Worm (Caenorhabditis elegans) whole organism, L3 larva: ENCODE results near the gene anmt-2.

Experiments used
- elt-2 ChIP-seq: sonication (generic microtip); optimal IDR thresholded peaks from 2 replicates; lab custom pipeline; 2016; ENCODE audit warnings: missing genetic modification reagents, mild to moderate bottlenecking, missing genetic modification characterization, missing compliant biosample characterization
- fkh-10 ChIP-seq: sonication (generic microtip); optimal IDR thresholded peaks from 2 replicates; lab custom pipeline; 2017; ENCODE audit warnings: missing biosample characterization, missing genetic modification reagents, missing genetic modification characterization
- lin-39 ChIP-seq: fragments of 150-350 bp; optimal IDR thresholded peaks from 2 replicates; lab custom pipeline; 2018; ENCODE audit warnings: missing biosample characterization, missing genetic modification reagents, missing genetic modification characterization
- mdl-1 ChIP-seq: fragments of 150-350 bp; optimal IDR thresholded peaks from 2 replicates; lab custom pipeline; 2014; ENCODE audit warnings: missing biosample characterization, missing genetic modification characterization
- nfya-1 ChIP-seq: sonication (generic microtip); optimal IDR thresholded peaks from 2 replicates; lab custom pipeline; 2017; ENCODE audit warnings: missing genetic modification characterization, mild to moderate bottlenecking, missing compliant biosample characterization, antibody characterized with exemption, moderate library complexity; ENCODE audit not compliant: insufficient read depth
- nhr-11 ChIP-seq: fragments of 150-350 bp; optimal IDR thresholded peaks from 2 replicates; lab custom pipeline; 2014; ENCODE audit warnings: missing biosample characterization, missing genetic modification characterization
- nhr-12 ChIP-seq: fragments of 150-350 bp; optimal IDR thresholded peaks from 2 replicates; lab custom pipeline; 2014; ENCODE audit warnings: missing biosample characterization, missing genetic modification characterization
- nhr-237 ChIP-seq: fragments of 150-350 bp; optimal IDR thresholded peaks from 2 replicates; lab custom pipeline; 2014; ENCODE audit warnings: missing biosample characterization, missing genetic modification characterization
- nhr-43 ChIP-seq: sonication (generic microtip); optimal IDR thresholded peaks from 2 replicates; lab custom pipeline; 2016; ENCODE audit warnings: mild to moderate bottlenecking, missing genetic modification characterization, missing compliant biosample characterization; ENCODE audit not compliant: poor library complexity, severe bottlenecking
- nhr-77 ChIP-seq: fragments of 150-350 bp; optimal IDR thresholded peaks from 2 replicates; lab custom pipeline; 2014; ENCODE audit warnings: missing biosample characterization, missing genetic modification characterization
- pha-4 ChIP-seq: fragments of 150-350 bp; optimal IDR thresholded peaks from 2 replicates; lab custom pipeline; 2014; ENCODE audit warnings: missing biosample characterization, missing genetic modification reagents, missing genetic modification characterization
- unc-39 ChIP-seq: sonication (generic microtip); optimal IDR thresholded peaks from 4 replicates; lab custom pipeline; 2017; ENCODE audit warnings: missing biosample characterization, missing genetic modification characterization
- unc-62 ChIP-seq: fragments of 150-350 bp; sonication (generic microtip); optimal IDR thresholded peaks from 4 replicates; lab custom pipeline; 2014; ENCODE audit warnings: missing biosample characterization, missing genetic modification reagents, missing genetic modification characterization
- ztf-4 ChIP-seq: fragments of 150-350 bp; optimal IDR thresholded peaks from 2 replicates; lab custom pipeline; 2014; ENCODE audit warnings: missing biosample characterization, missing genetic modification characterization

DNA sequence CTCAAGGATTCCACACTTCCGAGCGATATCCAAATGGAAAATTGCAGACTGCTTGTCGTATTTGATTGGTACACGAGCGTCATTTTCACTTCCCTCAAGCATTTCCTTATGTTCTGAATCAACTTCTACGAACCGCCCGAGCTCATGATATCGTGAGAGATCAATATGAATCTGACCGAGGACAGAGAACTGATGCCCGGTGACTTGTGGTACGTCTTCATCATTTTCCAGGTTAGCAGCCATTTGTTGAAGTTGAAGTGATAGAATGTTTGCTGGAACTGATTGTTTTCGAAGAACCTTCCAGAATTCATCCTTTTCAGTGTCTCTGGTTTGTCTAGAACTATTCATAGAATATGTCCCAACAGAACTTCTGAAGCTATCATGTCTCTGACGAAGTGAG lies 9.1 kb upstream of the anmt-2 start:
- TF ChIP-seq nhr-237 (tag; lab: Kevin White, UChicago) (no peak), ztf-4 (tag; lab: Kevin White, UChicago) (no peak), unc-62 (GFP tag; lab: Kevin White, UChicago) (no peak), nhr-12 (tag; lab: Kevin White, UChicago) (no peak), nhr-43 (no peak), nhr-77 (no peak), lin-39 (tag; lab: Kevin White, UChicago) (no peak), nfya-1 (tag; lab: Kevin White, UChicago) (no peak), pha-4 (tag; lab: Kevin White, UChicago) (no peak), nhr-11 (tag; lab: Kevin White, UChicago) (no peak), unc-39 (tag; lab: Kevin White, UChicago) (no peak), fkh-10 (GFP tag; lab: Kevin White, UChicago) (no peak), mdl-1 (tag; lab: Kevin White, UChicago) (no peak), elt-2 (tag; lab: Kevin White, UChicago) (no peak)
